Worm (Caenorhabditis elegans) whole organism, mixed stage, embryonic: Measurements from ENCODE around the gene polk-1.

Experiments used
- elt-3 ChIP-seq: fragments of 150-350 bp; optimal IDR thresholded peaks from 2 replicates; lab custom pipeline; 2014; ENCODE audit warnings: missing biosample characterization, missing genetic modification characterization
- flh-1 ChIP-seq: fragments of 200-800 bp; sonication (Bioruptor generic); optimal IDR thresholded peaks from 2 replicates; lab custom pipeline; 2018; ENCODE audit warnings: mild to moderate bottlenecking, missing genetic modification characterization, moderate library complexity, missing compliant biosample characterization
- lin-13 ChIP-seq: fragments of 150-350 bp; optimal IDR thresholded peaks from 2 replicates; lab custom pipeline; 2014; ENCODE audit warnings: missing biosample characterization, missing genetic modification characterization
- lsy-2 ChIP-seq: fragments of 150-350 bp; optimal IDR thresholded peaks from 2 replicates; lab custom pipeline; 2014; ENCODE audit warnings: missing biosample characterization, missing genetic modification characterization
- nhr-12 ChIP-seq: fragments of 150-350 bp; optimal IDR thresholded peaks from 2 replicates; lab custom pipeline; 2014; ENCODE audit warnings: missing biosample characterization, missing genetic modification characterization
- nhr-237 ChIP-seq: fragments of 150-350 bp; optimal IDR thresholded peaks from 2 replicates; lab custom pipeline; 2014; ENCODE audit warnings: missing biosample characterization, missing genetic modification characterization
- nhr-28 ChIP-seq: fragments of 150-350 bp; optimal IDR thresholded peaks from 2 replicates; lab custom pipeline; 2014; ENCODE audit warnings: missing biosample characterization, missing genetic modification characterization
- nhr-76 ChIP-seq: sonication (generic microtip); optimal IDR thresholded peaks from 2 replicates; lab custom pipeline; 2017; ENCODE audit warnings: missing biosample characterization, missing genetic modification characterization
- pha-4 ChIP-seq: fragments of 150-350 bp; optimal IDR thresholded peaks from 2 replicates; lab custom pipeline; 2018; ENCODE audit warnings: missing biosample characterization, missing genetic modification reagents, missing genetic modification characterization
- sptf-1 ChIP-seq: sonication (generic microtip); optimal IDR thresholded peaks from 2 replicates; lab custom pipeline; 2017; ENCODE audit warnings: mild to moderate bottlenecking, missing genetic modification characterization, moderate library complexity, missing compliant biosample characterization
- zip-8 ChIP-seq: fragments of 150-350 bp; optimal IDR thresholded peaks from 2 replicates; lab custom pipeline; 2014; ENCODE audit warnings: missing biosample characterization, missing genetic modification characterization
- ztf-11 ChIP-seq: fragments of 150-350 bp; optimal IDR thresholded peaks from 2 replicates; lab custom pipeline; 2014; ENCODE audit warnings: missing biosample characterization, missing genetic modification characterization

DNA sequence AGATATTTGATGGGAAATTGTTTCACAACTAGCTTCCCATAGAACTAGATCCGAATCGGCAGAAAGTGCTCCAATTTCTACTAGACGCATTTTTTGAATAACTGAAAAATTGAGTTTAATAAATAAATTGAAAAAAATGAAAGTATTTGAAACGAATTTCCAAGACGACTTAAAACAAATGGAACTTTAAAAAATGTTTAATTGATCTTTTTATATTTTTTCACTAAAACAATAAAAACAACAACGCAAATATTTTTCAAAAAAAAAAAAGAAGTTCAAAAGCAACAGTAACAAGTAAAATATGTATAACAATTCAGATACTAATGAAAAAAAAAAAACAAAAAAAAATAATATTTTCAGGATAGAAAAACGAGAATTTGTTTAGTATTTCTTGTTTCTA is 18.7 kb downstream of the polk-1 start, which contains the start of gene C06E1.9:
- TF ChIP-seq lin-13 (tag; lab: Kevin White, UChicago), result no peak
- TF ChIP-seq nhr-12 (tag; lab: Kevin White, UChicago), result no peak
- TF ChIP-seq flh-1 (GFP tag; lab: Kevin White, UChicago), result no peak
- TF ChIP-seq pha-4, result no peak
- TF ChIP-seq ztf-11 (tag; lab: Kevin White, UChicago), result no peak
- no peak for TF ChIP-seq sptf-1 (tag; lab: Kevin White, UChicago)
- TF ChIP-seq nhr-237 (tag; lab: Kevin White, UChicago), result no peak
- no peak for TF ChIP-seq elt-3 (tag; lab: Kevin White, UChicago)
- TF ChIP-seq zip-8 (tag; lab: Kevin White, UChicago), result no peak
- TF ChIP-seq nhr-76 (tag; lab: Kevin White, UChicago), result no peak
- TF ChIP-seq lsy-2 (tag; lab: Kevin White, UChicago), result no peak
- no peak for TF ChIP-seq nhr-28 (tag; lab: Kevin White, UChicago)
